Fruit fly (Drosophila melanogaster) Kc167 (cell line): ENCODE results near the gene LeuRS.

Experiments
- h ChIP-seq: fragments of >200 bp; optimal IDR thresholded peaks from 3 replicates; lab custom pipeline; 2018; ENCODE audit warnings: missing external identifiers
- psq ChIP-seq: fragments of >200 bp; optimal IDR thresholded peaks from 2 replicates; lab custom pipeline; 2017; ENCODE audit warnings: missing external identifiers

- TF ChIP-seq h (lab: Kevin White, UChicago) (no peak), psq (no peak)
Observed at dm6 chr2L:3507209-3508164, 7.0 kb downstream of the LeuRS start, which contains the start of gene tim.
